Worm (Caenorhabditis elegans): ENCODE results near the gene dhhc-13.

DNA sequence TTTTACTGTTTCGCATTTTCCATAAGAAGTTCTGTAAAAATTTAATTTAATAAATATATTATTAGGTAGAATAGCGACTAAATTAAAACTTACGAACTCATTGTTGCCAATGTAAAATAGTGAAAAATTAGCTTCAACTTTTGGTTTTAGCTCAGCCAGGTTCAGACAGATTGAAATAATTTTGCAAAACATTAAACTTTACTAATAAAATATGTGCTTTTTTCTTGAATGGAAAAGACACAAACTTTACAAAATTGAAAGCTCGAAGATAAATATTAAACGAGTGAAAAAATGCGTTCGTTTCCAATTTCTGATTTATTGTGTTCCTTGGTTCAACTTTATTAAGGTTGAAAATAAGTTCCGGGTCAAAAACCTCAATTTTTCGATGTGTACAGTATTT, 37.3 kb upstream of the dhhc-13 start, which contains the start of gene srv-22:
- TF ChIP-seq T22C8.4 (GFP tag; IDR thresholded peaks at IDR 0.05) (no peak), med-1 (GFP tag; optimal IDR thresholded peaks at IDR 0.05; ENCODE audit: insufficient read depth) (no peak), klf-2 (GFP tag; conservative IDR thresholded peaks at IDR 0.05) (no peak), cog-1 (tag; optimal IDR thresholded peaks at IDR 0.05) (no peak), ref-1 (GFP tag; conservative IDR thresholded peaks at IDR 0.05) (no peak), ztf-29 (GFP tag; IDR thresholded peaks at IDR 0.05) (no peak)
